Worm (Caenorhabditis elegans): ENCODE results near the gene F56B3.6.

The F56B3.6 gene

DNA sequence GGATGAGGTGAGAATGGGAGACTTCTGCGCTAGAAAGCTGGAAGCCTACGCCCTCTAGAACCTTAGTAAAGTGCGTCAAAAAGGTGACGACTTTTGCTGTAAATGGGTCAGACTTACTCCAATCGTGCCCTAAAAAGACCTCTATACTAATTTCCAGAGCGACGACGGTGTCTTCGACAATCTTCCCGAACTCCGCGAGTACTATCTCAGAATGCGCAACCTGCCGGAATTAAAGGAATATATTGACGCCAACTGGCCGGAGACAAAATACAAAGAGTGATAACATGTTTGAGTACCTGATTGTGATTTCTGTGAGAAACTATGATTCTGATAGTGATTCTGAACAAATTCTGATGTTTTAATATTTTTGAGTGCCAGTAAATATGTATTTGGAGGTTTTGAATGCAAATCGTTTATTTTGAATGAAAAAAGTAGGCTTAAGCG, 25.8 kb upstream of the F56B3.6 start:
- TF ChIP-seq unc-130 (GFP tag; optimal IDR thresholded peaks at IDR 0.05): no peak
- TF ChIP-seq spr-1 (tag; optimal IDR thresholded peaks at IDR 0.05): no peak
- peak; percentile 91 for TF ChIP-seq ama-1 (optimal IDR thresholded peaks at IDR 0.05)
- TF ChIP-seq pha-4 (GFP tag; IDR thresholded peaks at IDR 0.05): no peak
- no peak for TF ChIP-seq pha-4 (tag; optimal IDR thresholded peaks at IDR 0.05)
- TF ChIP-seq zfp-3 (GFP tag; conservative IDR thresholded peaks at IDR 0.05): 0 out of 2 replicates have a peak, but pooled peaks have one; percentile 68
- TF ChIP-seq Y48G9A.11 (GFP tag; IDR thresholded peaks at IDR 0.05): 0 out of 2 replicates have a peak, but pooled peaks have one; percentile 12
- TF ChIP-seq unc-62 (GFP tag; optimal IDR thresholded peaks at IDR 0.05 in 1 of 2): peak in 1 of 2 experiments; percentile 92
- no peak for TF ChIP-seq unc-62 (tag; optimal IDR thresholded peaks at IDR 0.05)
- peak; percentile 31 for TF ChIP-seq nhr-10 (tag; optimal IDR thresholded peaks at IDR 0.05)
- no peak for TF ChIP-seq egl-43 (GFP tag; IDR thresholded peaks at IDR 0.05)
- peak; percentile 40 for TF ChIP-seq nhr-77 (tag; optimal IDR thresholded peaks at IDR 0.05)
- no peak for TF ChIP-seq lsy-2 (tag; optimal IDR thresholded peaks at IDR 0.05)
- no peak for TF ChIP-seq mep-1 (tag; optimal IDR thresholded peaks at IDR 0.05)
- TF ChIP-seq mes-2 (tag; optimal IDR thresholded peaks at IDR 0.05; ENCODE audit: poor library complexity, severe bottlenecking): peak; percentile 6
- peak; percentile 73 for TF ChIP-seq aha-1 (tag)
- no peak for TF ChIP-seq vab-7 (GFP tag; IDR thresholded peaks at IDR 0.05)
- TF ChIP-seq Y5F2A.4 (GFP tag; optimal IDR thresholded peaks at IDR 0.05): no peak
- TF ChIP-seq nhr-11 (tag; optimal IDR thresholded peaks at IDR 0.05): no peak
- peak; percentile 32 for TF ChIP-seq nhr-25 (tag; optimal IDR thresholded peaks at IDR 0.05; ENCODE audit: borderline replicate concordance, insufficient read depth)

DNA sequence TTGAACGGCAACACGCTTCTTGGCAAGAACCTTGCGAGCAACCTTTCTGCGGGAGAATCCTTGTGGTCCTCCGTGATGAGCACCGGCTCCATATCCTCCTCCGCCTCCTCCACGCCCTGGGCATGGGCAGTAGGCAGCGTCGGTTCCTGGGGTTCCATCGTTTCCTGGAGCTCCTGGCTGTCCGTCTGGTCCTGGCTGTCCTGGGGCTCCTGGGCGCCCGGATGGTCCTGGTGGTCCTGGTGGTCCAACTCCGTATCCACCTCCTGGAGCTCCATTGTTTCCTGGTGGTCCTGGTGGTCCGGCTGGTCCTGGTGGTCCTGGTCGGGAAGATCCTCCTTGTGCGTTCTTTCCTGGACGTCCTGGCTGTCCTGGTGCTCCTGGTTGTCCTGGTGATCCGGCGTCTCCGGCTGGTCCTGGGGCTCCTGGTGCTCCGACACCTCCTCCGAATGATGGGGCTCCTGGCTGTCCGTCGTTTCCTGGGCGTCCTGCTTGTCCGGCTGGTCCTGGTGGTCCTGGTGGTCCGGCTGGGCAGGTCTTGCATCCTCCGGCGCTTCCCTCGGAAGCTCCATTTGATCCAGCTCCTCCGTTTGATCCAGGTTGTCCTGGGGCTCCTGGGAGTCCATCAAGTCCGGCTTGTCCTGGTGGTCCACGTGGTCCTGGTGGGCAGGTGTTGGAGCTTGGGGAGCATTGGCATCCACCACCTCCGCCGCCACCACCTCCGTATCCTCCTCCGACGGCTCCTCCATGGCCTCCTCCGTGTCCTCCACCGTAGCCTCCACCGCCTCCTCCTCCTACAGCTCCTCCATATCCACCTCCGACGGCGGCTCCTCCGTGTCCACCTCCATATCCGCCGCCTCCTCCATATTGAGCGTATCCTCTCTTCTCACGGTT, 25.1 kb upstream of the F56B3.6 start:
- 0 out of 2 replicates have a peak, but pooled peaks have one; percentile 9 for TF ChIP-seq lin-38 (GFP tag; IDR thresholded peaks at IDR 0.05)
- peak; percentile 96 for TF ChIP-seq set-16 (GFP tag; IDR thresholded peaks at IDR 0.05)
- no peak for TF ChIP-seq nhr-77 (tag; optimal IDR thresholded peaks at IDR 0.05)

DNA sequence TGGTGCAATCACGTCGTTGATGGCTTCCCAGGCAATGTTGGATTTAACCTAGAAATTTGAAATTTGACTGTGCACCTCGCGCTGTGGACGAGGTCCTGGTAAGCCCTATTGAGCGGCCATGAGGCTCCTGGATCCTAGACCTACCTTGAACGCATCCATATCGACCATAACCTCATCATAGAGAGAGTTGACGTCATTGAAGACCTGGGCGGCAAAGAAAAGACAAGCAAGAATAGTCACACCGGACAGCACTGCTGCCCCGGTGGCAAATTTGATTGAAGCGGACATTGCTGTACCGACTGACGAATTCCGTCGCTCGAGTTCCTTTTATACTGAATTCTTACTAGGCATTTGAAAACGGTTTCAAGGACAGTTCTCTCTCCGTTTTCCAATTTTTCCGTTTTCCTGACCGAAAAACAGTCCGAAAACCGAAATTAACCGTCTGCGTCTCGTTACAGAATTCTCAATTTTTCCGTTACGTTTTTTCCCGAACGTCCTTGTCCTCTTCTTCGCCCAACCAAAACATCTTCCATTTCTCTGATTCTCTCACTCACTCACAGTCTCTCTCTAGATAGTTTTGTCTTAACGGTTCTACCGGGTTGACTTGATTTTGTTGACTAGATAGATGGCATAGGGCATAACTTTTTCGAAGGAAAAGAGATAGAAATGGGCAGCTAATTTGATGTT, 24.3 kb upstream of the F56B3.6 start, which contains the start of gene col-103:
Gene col-103 (minus strand): TSS at position 302 of the 687 bp plus-strand sequence.
- no peak for TF ChIP-seq ceh-82 (tag; optimal IDR thresholded peaks at IDR 0.05)
- peak; percentile 34 for TF ChIP-seq mes-2 (tag; optimal IDR thresholded peaks at IDR 0.05; ENCODE audit: poor library complexity, severe bottlenecking)
- TF ChIP-seq nhr-25 (tag; optimal IDR thresholded peaks at IDR 0.05; ENCODE audit: borderline replicate concordance, insufficient read depth): peak; percentile 77
- no peak for TF ChIP-seq mdl-1 (tag; optimal IDR thresholded peaks at IDR 0.05)
- TF ChIP-seq hlh-11 (tag; optimal IDR thresholded peaks at IDR 0.05): no peak
- no peak for TF ChIP-seq unc-130 (GFP tag; optimal IDR thresholded peaks at IDR 0.05)
- no peak for TF ChIP-seq spr-1 (tag; optimal IDR thresholded peaks at IDR 0.05)
- TF ChIP-seq unc-62 (GFP tag; optimal IDR thresholded peaks at IDR 0.05 in 1 of 2): peak in 1 of 2 experiments; percentile 92
- TF ChIP-seq unc-62 (tag; optimal IDR thresholded peaks at IDR 0.05): no peak
- peak; percentile 93 for TF ChIP-seq ama-1 (optimal IDR thresholded peaks at IDR 0.05)
- TF ChIP-seq lsy-2 (tag; optimal IDR thresholded peaks at IDR 0.05): peak in 1 of 2 experiments; percentile 21
- peak; percentile 51 for TF ChIP-seq nhr-28 (tag; optimal IDR thresholded peaks at IDR 0.05)
- TF ChIP-seq duxl-1 (tag; optimal IDR thresholded peaks at IDR 0.05; ENCODE audit: poor library complexity): no peak
- TF ChIP-seq mep-1 (tag; optimal IDR thresholded peaks at IDR 0.05): peak; percentile 19

DNA sequence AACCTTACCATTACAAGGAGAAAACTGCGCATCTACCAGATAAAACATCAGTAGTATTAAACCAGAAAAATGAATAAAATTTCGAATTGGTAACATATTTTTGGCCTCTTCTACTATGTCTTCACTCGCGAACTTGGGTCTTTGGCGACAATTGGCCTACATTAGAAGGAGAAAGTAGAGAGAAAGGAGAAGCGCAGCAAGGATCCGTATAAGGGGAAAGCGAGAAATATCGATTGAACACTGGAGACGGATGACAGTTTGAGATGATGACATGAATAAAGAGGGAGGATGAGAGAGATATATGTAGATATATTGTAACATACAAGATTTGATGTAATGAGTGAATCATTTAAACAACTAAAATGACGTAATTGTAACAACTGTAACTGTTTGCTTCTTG, 19.5 kb upstream of the F56B3.6 start, which contains the start of gene F56B3.2:
Gene F56B3.2 (minus strand): TSS at position 273 of the 400 bp plus-strand sequence.
- TF ChIP-seq ceh-28 (tag; optimal IDR thresholded peaks at IDR 0.05) (peak; percentile 32), nhr-111 (GFP tag; optimal IDR thresholded peaks at IDR 0.05) (no peak), aha-1 (tag) (peak; percentile 24)

Measured in whole organism, L4 larva.